Fruit fly (Drosophila melanogaster) whole organism, embryonic: ENCODE results near the gene CG42718.

Experiments used
- CG1024 ChIP-seq: fragments of 200-800 bp; sonication (Bioruptor generic); IDR thresholded peaks from 2 replicates; pipeline ENCODE4 v1.3.6; 2022; ENCODE audit warnings: missing biosample characterization, missing genetic modification characterization
- CG11085 ChIP-seq: fragments of 200-800 bp; sonication (Bioruptor generic); IDR thresholded peaks from 2 replicates; pipeline ENCODE4 v1.3.6; 2022; ENCODE audit warnings: missing biosample characterization, missing genetic modification characterization
- CG11456 ChIP-seq: fragments of 200-800 bp; sonication (Bioruptor generic); IDR thresholded peaks from 3 replicates; pipeline ENCODE4 v1.3.6; 2022; ENCODE audit warnings: missing biosample characterization, missing genetic modification characterization
- CG1233 ChIP-seq: fragments of 200-800 bp; sonication (Bioruptor generic); optimal IDR thresholded peaks from 4 replicates; lab custom pipeline; 2018; ENCODE audit warnings: missing biosample characterization, mild to moderate bottlenecking, missing genetic modification characterization
- CG2199 ChIP-seq: fragments of 200-800 bp; sonication (Bioruptor generic); IDR thresholded peaks from 3 replicates; pipeline ENCODE4 v1.3.6; 2022; ENCODE audit warnings: missing biosample characterization, missing genetic modification characterization
- CG2202 ChIP-seq: fragments of 200-800 bp; sonication (Bioruptor generic); optimal IDR thresholded peaks from 2 replicates; lab custom pipeline; 2018; ENCODE audit warnings: missing biosample characterization, mild to moderate bottlenecking, missing genetic modification characterization
- CG2678 ChIP-seq: fragments of 200-800 bp; sonication (Bioruptor generic); optimal IDR thresholded peaks from 3 replicates; lab custom pipeline; 2019; ENCODE audit warnings: missing biosample characterization, mild to moderate bottlenecking, missing genetic modification characterization, moderate library complexity
- CG33557 ChIP-seq: fragments of 200-800 bp; sonication (Bioruptor generic); optimal IDR thresholded peaks from 2 replicates; lab custom pipeline; 2019; ENCODE audit warnings: missing biosample characterization, mild to moderate bottlenecking, missing genetic modification characterization, moderate library complexity
- CG3726 ChIP-seq: fragments of 200-800 bp; sonication (Bioruptor generic); IDR thresholded peaks from 3 replicates; pipeline ENCODE4, ENCODE4 v1.3.6; 2022; ENCODE audit warnings: missing biosample characterization, missing genetic modification characterization
- CG7745 ChIP-seq: fragments of 200-800 bp; sonication (Bioruptor generic); optimal IDR thresholded peaks from 2 replicates; lab custom pipeline; 2018; ENCODE audit warnings: missing biosample characterization, mild to moderate bottlenecking, missing genetic modification characterization, moderate library complexity
- CG7786 ChIP-seq: fragments of 200-800 bp; sonication (Bioruptor generic); optimal IDR thresholded peaks from 2 replicates; lab custom pipeline; 2016; ENCODE audit warnings: missing biosample characterization, missing genetic modification characterization
- CG9437 ChIP-seq: fragments of 200-800 bp; sonication (Bioruptor generic); optimal IDR thresholded peaks from 2 replicates; lab custom pipeline; 2018; ENCODE audit warnings: missing biosample characterization, mild to moderate bottlenecking, missing genetic modification characterization
- CG9817 ChIP-seq: fragments of 200-800 bp; sonication (Bioruptor generic); optimal IDR thresholded peaks from 2 replicates; lab custom pipeline; 2018; ENCODE audit warnings: missing biosample characterization, mild to moderate bottlenecking, missing genetic modification characterization, moderate library complexity
- CHES-1-like ChIP-seq: fragments of 200-800 bp; sonication (Bioruptor generic); optimal IDR thresholded peaks from 2 replicates; lab custom pipeline; 2016; ENCODE audit warnings: missing biosample characterization, missing genetic modification characterization
- Chrac-16 ChIP-seq: fragments of 200-800 bp; sonication (Bioruptor generic); optimal IDR thresholded peaks from 3 replicates; lab custom pipeline; 2016; ENCODE audit warnings: missing biosample characterization, missing genetic modification characterization
- Dad ChIP-seq: fragments of 200-800 bp; sonication (Bioruptor generic); optimal IDR thresholded peaks from 3 replicates; lab custom pipeline; 2016; ENCODE audit warnings: missing biosample characterization, missing genetic modification characterization
- Doc3 ChIP-seq: fragments of 200-800 bp; sonication (Bioruptor generic); IDR thresholded peaks from 3 replicates; pipeline ENCODE4 v1.3.6; 2022; ENCODE audit warnings: missing biosample characterization, missing genetic modification characterization; ENCODE audit not compliant: partially characterized antibody
- E2f1 ChIP-seq: fragments of 200-800 bp; sonication (Bioruptor generic); IDR thresholded peaks from 2 replicates; pipeline ENCODE4 v1.3.6; 2022; ENCODE audit warnings: missing biosample characterization, missing genetic modification characterization
- Eip74EF ChIP-seq, 2 experiments: fragments of 200-800 bp in 1 of 2; fragments of >200 bp in 1 of 2; sonication (Bioruptor generic) in 1 of 2; optimal IDR thresholded peaks; 2 replicates each; lab custom pipeline; 2017 to 2019; ENCODE audit warnings: missing biosample characterization in 2 of 2, missing genetic modification characterization in 2 of 2, mild to moderate bottlenecking in 1 of 2, moderate library complexity in 1 of 2
- Gug ChIP-seq: fragments of 200-800 bp; sonication (Bioruptor generic); IDR thresholded peaks from 4 replicates; pipeline ENCODE4 v1.3.6; 2022; ENCODE audit warnings: missing biosample characterization, missing genetic modification characterization
- H2.0 ChIP-seq: fragments of 200-800 bp; sonication (Bioruptor generic); IDR thresholded peaks from 2 replicates; pipeline ENCODE4 v1.3.6; 2022; ENCODE audit warnings: missing biosample characterization, missing genetic modification characterization
- Hey ChIP-seq: fragments of 200-800 bp; sonication (Bioruptor generic); optimal IDR thresholded peaks from 3 replicates; lab custom pipeline; 2018; ENCODE audit warnings: missing biosample characterization, mild to moderate bottlenecking, missing genetic modification characterization
- HmgD ChIP-seq: fragments of 200-800 bp; sonication (Bioruptor generic); optimal IDR thresholded peaks from 3 replicates; lab custom pipeline; 2016; ENCODE audit warnings: missing biosample characterization, missing genetic modification characterization
- Hmr ChIP-seq: fragments of 200-800 bp; sonication (Bioruptor generic); optimal IDR thresholded peaks from 3 replicates; lab custom pipeline; 2017; ENCODE audit warnings: mild to moderate bottlenecking, missing biosample characterization, missing genetic modification reagents, missing genetic modification characterization
- Hr3 ChIP-seq: fragments of 200-800 bp; sonication (Bioruptor generic); optimal IDR thresholded peaks from 3 replicates; lab custom pipeline; 2016; ENCODE audit warnings: missing biosample characterization, missing genetic modification characterization
- Hr78 ChIP-seq, 2 experiments: fragments of 200-800 bp in 1 of 2; fragments of >200 bp in 1 of 2; sonication (Bioruptor generic) in 1 of 2; optimal IDR thresholded peaks; 2 replicates each; lab custom pipeline; 2017 to 2019; ENCODE audit warnings: missing biosample characterization in 2 of 2, missing genetic modification characterization in 2 of 2, mild to moderate bottlenecking in 1 of 2, moderate library complexity in 1 of 2
- Jarid2 ChIP-seq: fragments of 200-800 bp; sonication (Bioruptor generic); optimal IDR thresholded peaks from 3 replicates; lab custom pipeline; 2017; ENCODE audit warnings: mild to moderate bottlenecking, missing biosample characterization, missing genetic modification reagents, missing genetic modification characterization
- Opbp ChIP-seq: fragments of 200-800 bp; sonication (Bioruptor generic); IDR thresholded peaks from 3 replicates; pipeline ENCODE4 v1.3.6; 2022; ENCODE audit warnings: missing biosample characterization, missing genetic modification characterization; ENCODE audit not compliant: partially characterized antibody
- Ptx1 ChIP-seq: fragments of 200-800 bp; sonication (Bioruptor generic); IDR thresholded peaks from 2 replicates; pipeline ENCODE4 v1.3.6; 2022; ENCODE audit warnings: missing biosample characterization, missing genetic modification characterization
- TFAM ChIP-seq: fragments of 200-800 bp; sonication (Bioruptor generic); optimal IDR thresholded peaks from 2 replicates; lab custom pipeline; 2017; ENCODE audit warnings: missing biosample characterization, missing genetic modification characterization, inconsistent platforms
- croc ChIP-seq: fragments of 200-800 bp; sonication (Bioruptor generic); conservative IDR thresholded peaks from 3 replicates; pipeline ENCODE4 v1.3.6; 2022; ENCODE audit warnings: missing biosample characterization, missing genetic modification characterization
- cwo ChIP-seq: fragments of 200-800 bp; sonication (Bioruptor generic); optimal IDR thresholded peaks from 3 replicates; lab custom pipeline; 2017; ENCODE audit warnings: missing biosample characterization, missing genetic modification characterization, mild to moderate bottlenecking, moderate library complexity, missing genetic modification reagents
- dan ChIP-seq: fragments of 200-800 bp; sonication (Bioruptor generic); IDR thresholded peaks from 2 replicates; pipeline ENCODE4 v1.3.6; 2022; ENCODE audit warnings: missing biosample characterization, missing genetic modification characterization
- dimm ChIP-seq: fragments of 200-800 bp; sonication (Bioruptor generic); IDR thresholded peaks from 2 replicates; pipeline ENCODE4 v1.3.6; 2022; ENCODE audit warnings: missing biosample characterization, missing genetic modification characterization
- dmrt11E ChIP-seq: fragments of 200-800 bp; sonication (Bioruptor generic); optimal IDR thresholded peaks from 3 replicates; lab custom pipeline; 2018; ENCODE audit warnings: missing biosample characterization, mild to moderate bottlenecking, missing genetic modification characterization, moderate library complexity
- fd3F ChIP-seq: fragments of 200-800 bp; sonication (Bioruptor generic); optimal IDR thresholded peaks from 2 replicates; lab custom pipeline; 2018; ENCODE audit warnings: missing biosample characterization, mild to moderate bottlenecking, missing genetic modification characterization, moderate library complexity
- ftz-f1 ChIP-seq: fragments of 200-800 bp; sonication (Bioruptor generic); optimal IDR thresholded peaks from 2 replicates; lab custom pipeline; 2016; ENCODE audit warnings: missing biosample characterization, missing genetic modification characterization
- grn ChIP-seq: fragments of 200-800 bp; sonication (Bioruptor generic); optimal IDR thresholded peaks from 3 replicates; lab custom pipeline; 2017; ENCODE audit warnings: missing biosample characterization, missing genetic modification characterization
- gsb-n ChIP-seq: fragments of 200-800 bp; sonication (Bioruptor generic); optimal IDR thresholded peaks from 3 replicates; lab custom pipeline; 2018; ENCODE audit warnings: missing biosample characterization, mild to moderate bottlenecking, missing genetic modification characterization
- jigr1 ChIP-seq: fragments of 200-800 bp; sonication (Bioruptor generic); IDR thresholded peaks from 3 replicates; pipeline ENCODE4 v1.3.6; 2022; ENCODE audit warnings: missing biosample characterization, missing genetic modification characterization
- kni ChIP-seq: fragments of 200-800 bp; sonication (Bioruptor generic); optimal IDR thresholded peaks from 3 replicates; lab custom pipeline; 2017; ENCODE audit warnings: mild to moderate bottlenecking, missing biosample characterization, missing genetic modification reagents, missing genetic modification characterization
- lbe ChIP-seq: fragments of 200-800 bp; sonication (Bioruptor generic); optimal IDR thresholded peaks from 2 replicates; lab custom pipeline; 2016; ENCODE audit warnings: missing biosample characterization, mild to moderate bottlenecking, missing genetic modification characterization
- mam ChIP-seq: fragments of 200-800 bp; sonication (Bioruptor generic); optimal IDR thresholded peaks from 3 replicates; lab custom pipeline; 2016; ENCODE audit warnings: missing biosample characterization, missing genetic modification characterization
- nerfin-2 ChIP-seq: fragments of 200-800 bp; sonication (Bioruptor generic); IDR thresholded peaks from 2 replicates; pipeline ENCODE4 v1.3.6; 2022; ENCODE audit warnings: missing biosample characterization, missing genetic modification characterization; ENCODE audit not compliant: partially characterized antibody
- pho ChIP-seq: fragments of 200-800 bp; sonication (Bioruptor generic); optimal IDR thresholded peaks from 2 replicates; lab custom pipeline; 2016; ENCODE audit warnings: missing biosample characterization, missing genetic modification characterization
- ro ChIP-seq: fragments of 200-800 bp; sonication (Bioruptor generic); IDR thresholded peaks from 2 replicates; pipeline ENCODE4 v1.3.6; 2022; ENCODE audit warnings: missing biosample characterization, missing genetic modification characterization
- stwl ChIP-seq: fragments of 200-800 bp; sonication (Bioruptor generic); optimal IDR thresholded peaks from 3 replicates; lab custom pipeline; 2018; ENCODE audit warnings: missing biosample characterization, mild to moderate bottlenecking, missing genetic modification characterization, moderate library complexity
- sug ChIP-seq: fragments of 200-800 bp; optimal IDR thresholded peaks from 2 replicates; lab custom pipeline; 2019; ENCODE audit warnings: missing biosample characterization, mild to moderate bottlenecking, missing genetic modification characterization, moderate library complexity
- tna ChIP-seq: fragments of 200-800 bp; sonication (Bioruptor generic); IDR thresholded peaks from 2 replicates; pipeline ENCODE4 v1.3.6; 2022; ENCODE audit warnings: missing biosample characterization, missing genetic modification characterization; ENCODE audit not compliant: partially characterized antibody
- vfl ChIP-seq: fragments of 200-800 bp; sonication (Bioruptor generic); optimal IDR thresholded peaks from 2 replicates; lab custom pipeline; 2016; ENCODE audit warnings: missing biosample characterization, missing genetic modification characterization
- zfh2 ChIP-seq: fragments of 200-800 bp; sonication (Bioruptor generic); optimal IDR thresholded peaks from 2 replicates; lab custom pipeline; 2016; ENCODE audit warnings: missing biosample characterization, missing genetic modification characterization

CG42718 gene

dm6 chr3L:16286258-16286657 is 34.8 kb downstream of the CG42718 start (continued):
- TF ChIP-seq kni (GFP tag; lab: Kevin White, UChicago), result no peak
- TF ChIP-seq TFAM, result no peak
- TF ChIP-seq CG33557 (GFP tag; lab: Kevin White, UChicago), result no peak
- no peak for TF ChIP-seq zfh2 (GFP tag; lab: Kevin White, UChicago)
- no peak for TF ChIP-seq Chrac-16 (GFP tag; lab: Kevin White, UChicago)
- no peak for TF ChIP-seq E2f1 (GFP tag; lab: Robert Waterston, UW)
- TF ChIP-seq CG1024 (GFP tag; lab: Robert Waterston, UW), result no peak
- TF ChIP-seq fd3F (GFP tag; lab: Kevin White, UChicago), result peak; percentile 7
- TF ChIP-seq tna (GFP tag; lab: Robert Waterston, UW), result no peak
- no peak for TF ChIP-seq ftz-f1
- no peak for TF ChIP-seq H2.0 (GFP tag; lab: Robert Waterston, UW)
- TF ChIP-seq Doc3 (GFP tag; lab: Robert Waterston, UW), result no peak
- TF ChIP-seq CG1233 (GFP tag; lab: Kevin White, UChicago), result no peak
- TF ChIP-seq CG11456 (GFP tag; lab: Robert Waterston, UW), result no peak
- no peak for TF ChIP-seq sug (tag; lab: Kevin White, UChicago)
- no peak for TF ChIP-seq CHES-1-like (GFP tag; lab: Kevin White, UChicago)
- no peak for TF ChIP-seq grn (GFP tag; lab: Kevin White, UChicago)
- TF ChIP-seq Hr3 (GFP tag; lab: Kevin White, UChicago), result no peak
- TF ChIP-seq CG3726 (GFP tag; lab: Robert Waterston, UW), result no peak
- TF ChIP-seq dmrt11E (tag; lab: Kevin White, UChicago), result no peak
- no peak for TF ChIP-seq gsb-n (tag; lab: Kevin White, UChicago)
- no peak for TF ChIP-seq dan (GFP tag; lab: Robert Waterston, UW)
- TF ChIP-seq Hr78 (GFP tag; optimal IDR thresholded peaks at IDR 0.05; lab: Kevin White, UChicago), result no peak
- TF ChIP-seq croc (GFP tag; lab: Robert Waterston, UW), result no peak
- peak; percentile 79 for TF ChIP-seq cwo (GFP tag; lab: Kevin White, UChicago)
- no peak for TF ChIP-seq CG7786
- no peak for TF ChIP-seq CG2202 (tag; lab: Kevin White, UChicago)
- no peak for TF ChIP-seq mam (GFP tag; lab: Kevin White, UChicago)
- no peak for TF ChIP-seq dimm (GFP tag; lab: Robert Waterston, UW)
- TF ChIP-seq CG7745 (tag; lab: Kevin White, UChicago), result no peak
- no peak for TF ChIP-seq CG11085 (GFP tag; lab: Robert Waterston, UW)
- TF ChIP-seq vfl (GFP tag; lab: Kevin White, UChicago), result no peak
- no peak for TF ChIP-seq Hmr (GFP tag; lab: Kevin White, UChicago)
- TF ChIP-seq Gug, result no peak
- TF ChIP-seq CG9817 (tag; lab: Kevin White, UChicago), result no peak
- no peak for TF ChIP-seq lbe (GFP tag; lab: Kevin White, UChicago)
- no peak for TF ChIP-seq nerfin-2
- TF ChIP-seq CG2678 (tag; lab: Kevin White, UChicago), result peak; percentile 61
- no peak for TF ChIP-seq jigr1 (GFP tag; lab: Robert Waterston, UW)
- peak; percentile 60; the same call in 1 of the 2 replicates for TF ChIP-seq Ptx1 (GFP tag; lab: Robert Waterston, UW)
- no peak for TF ChIP-seq CG9437
- peak in 1 of 2 experiments; percentile 51 for TF ChIP-seq Eip74EF (GFP tag; optimal IDR thresholded peaks at IDR 0.05; lab: Kevin White, UChicago)
- no peak for TF ChIP-seq HmgD (GFP tag; lab: Kevin White, UChicago)
- no peak for TF ChIP-seq Dad (GFP tag; lab: Kevin White, UChicago)
- no peak for TF ChIP-seq ro (GFP tag; lab: Robert Waterston, UW)
- no peak for TF ChIP-seq CG2199 (GFP tag; lab: Robert Waterston, UW)
- TF ChIP-seq Hey (tag; lab: Kevin White, UChicago), result no peak
- TF ChIP-seq stwl, result no peak
- no peak for TF ChIP-seq Jarid2 (GFP tag; lab: Kevin White, UChicago)
- TF ChIP-seq Opbp (GFP tag; lab: Robert Waterston, UW), result no peak
- TF ChIP-seq pho (GFP tag; lab: Kevin White, UChicago), result no peak
